Fruit fly (Drosophila melanogaster): ENCODE results near the gene pch2.

pch2 gene

dm6 chr3R:8562484-8562886, 921 bp upstream of the pch2 start, which contains the start of the genes mRpS18A and CG31460 (continued):
- TF ChIP-seq CG1529 (GFP tag; optimal IDR thresholded peaks at IDR 0.05) (no peak), Tbp (GFP tag; optimal IDR thresholded peaks at IDR 0.05) (no peak), CG6272 (GFP tag; IDR thresholded peaks at IDR 0.05) (no peak), NC2α (GFP tag; optimal IDR thresholded peaks at IDR 0.05) (no peak), Dbx (GFP tag; IDR thresholded peaks at IDR 0.05) (no peak), twi (tag; optimal IDR thresholded peaks at IDR 0.05) (no peak), CG9797 (GFP tag; optimal IDR thresholded peaks at IDR 0.05) (peak; percentile 1), CG14050 (GFP tag; IDR thresholded peaks at IDR 0.05) (no peak), zen2 (GFP tag; IDR thresholded peaks at IDR 0.05; ENCODE audit: partially characterized antibody) (peak; percentile 43; the same call in 1 of the 3 replicates), CG7987 (GFP tag; optimal IDR thresholded peaks at IDR 0.05) (no peak), cas (GFP tag; IDR thresholded peaks at IDR 0.05) (no peak), Rx (GFP tag; IDR thresholded peaks at IDR 0.05) (no peak), CG1602 (GFP tag; optimal IDR thresholded peaks at IDR 0.05) (peak; percentile 6), E2f2 (GFP tag; IDR thresholded peaks at IDR 0.05) (peak; percentile 52), CG17186 (GFP tag; optimal IDR thresholded peaks at IDR 0.05) (no peak), CG10147 (GFP tag; optimal IDR thresholded peaks at IDR 0.05) (no peak), ind (GFP tag; optimal IDR thresholded peaks at IDR 0.05) (peak; percentile 12), CG15514 (GFP tag; optimal IDR thresholded peaks at IDR 0.05) (peak; percentile 5), CG3995 (GFP tag; optimal IDR thresholded peaks at IDR 0.05) (peak; percentile 81), slou (GFP tag; optimal IDR thresholded peaks at IDR 0.05) (no peak), CG9932 (GFP tag; IDR thresholded peaks at IDR 0.05) (peak; percentile 26; the same call in 1 of the 2 replicates), ssp (GFP tag; IDR thresholded peaks at IDR 0.05) (no peak), CG10209 (GFP tag; optimal IDR thresholded peaks at IDR 0.05) (no peak), Dp (GFP tag; optimal IDR thresholded peaks at IDR 0.05) (peak; percentile 23), br (optimal IDR thresholded peaks at IDR 0.05) (no peak), pfk (GFP tag; optimal IDR thresholded peaks at IDR 0.05) (no peak), pzg (GFP tag; optimal IDR thresholded peaks at IDR 0.05) (peak; percentile 55), az2 (GFP tag; optimal IDR thresholded peaks at IDR 0.05) (no peak), BEAF-32 (GFP tag; optimal IDR thresholded peaks at IDR 0.05) (peak; percentile 81), Mes4 (GFP tag; optimal IDR thresholded peaks at IDR 0.05) (no peak), Atf3 (GFP tag; optimal IDR thresholded peaks at IDR 0.05) (no peak), CG17359 (tag; optimal IDR thresholded peaks at IDR 0.05) (no peak), CG17802 (tag; optimal IDR thresholded peaks at IDR 0.05) (no peak), CG8924 (tag; optimal IDR thresholded peaks at IDR 0.05) (no peak), CG34376 (GFP tag; optimal IDR thresholded peaks at IDR 0.05) (no peak), ash1 (GFP tag; optimal IDR thresholded peaks at IDR 0.05) (no peak), MBD-R2 (GFP tag; IDR thresholded peaks at IDR 0.05) (peak; percentile 49; the same call in 1 of the 2 replicates), CG3407 (GFP tag; optimal IDR thresholded peaks at IDR 0.05) (no peak), Dref (GFP tag; IDR thresholded peaks at IDR 0.05) (peak; percentile 63), Oaz (GFP tag; IDR thresholded peaks at IDR 0.05) (no peak), danr (GFP tag; IDR thresholded peaks at IDR 0.05) (no peak), fd96Cb (tag; optimal IDR thresholded peaks at IDR 0.05) (no peak), ATbp (GFP tag; optimal IDR thresholded peaks at IDR 0.05) (no peak), CG15269 (tag; optimal IDR thresholded peaks at IDR 0.05) (no peak), dimm (GFP tag; IDR thresholded peaks at IDR 0.05) (no peak), CG16815 (GFP tag; optimal IDR thresholded peaks at IDR 0.05) (no peak), CG12659 (GFP tag; optimal IDR thresholded peaks at IDR 0.05) (peak; percentile 35), CG10543 (GFP tag; optimal IDR thresholded peaks at IDR 0.05) (no peak), da (GFP tag; optimal IDR thresholded peaks at IDR 0.05) (no peak), ewg (GFP tag; optimal IDR thresholded peaks at IDR 0.05) (no peak), vnd (GFP tag; IDR thresholded peaks at IDR 0.05; ENCODE audit: partially characterized antibody) (peak; percentile 64; the same call in 2 of the 3 replicates), jing (GFP tag; optimal IDR thresholded peaks at IDR 0.05) (no peak)

All from whole organism, embryonic.